Worm (Caenorhabditis elegans) whole organism, L4 larva: ENCODE results near the gene shn-1.

Experiments used
- D1046.2 ChIP-seq: fragments of 200-800 bp; sonication (Bioruptor generic); IDR thresholded peaks from 2 replicates; pipeline ENCODE4 v1.3.6; 2022; ENCODE audit warnings: missing genetic modification characterization, missing compliant biosample characterization
- F10B5.3 ChIP-seq: sonication (generic microtip); optimal IDR thresholded peaks from 2 replicates; lab custom pipeline; 2016; ENCODE audit warnings: mild to moderate bottlenecking, missing genetic modification characterization, missing compliant biosample characterization
- F44E2.7 ChIP-seq: fragments of 200-800 bp; sonication (Bioruptor generic); IDR thresholded peaks from 2 replicates; pipeline ENCODE4 v2.1.2; 2022; ENCODE audit warnings: missing genetic modification characterization, missing compliant biosample characterization
- F49E8.2 ChIP-seq: sonication (generic microtip); optimal IDR thresholded peaks from 2 replicates; lab custom pipeline; 2016; ENCODE audit warnings: missing compliant biosample characterization, mild to moderate bottlenecking, missing genetic modification characterization, borderline replicate concordance
- T20F7.1 ChIP-seq: fragments of 200-800 bp; sonication (Bioruptor generic); optimal IDR thresholded peaks from 2 replicates; lab custom pipeline; 2018; ENCODE audit warnings: mild to moderate bottlenecking, missing genetic modification characterization, missing compliant biosample characterization
- Y48G9A.11 ChIP-seq: fragments of 200-800 bp; sonication (Bioruptor generic); IDR thresholded peaks from 2 replicates; pipeline ENCODE4 v1.3.6; 2022; ENCODE audit warnings: missing genetic modification reagents, missing genetic modification characterization, missing compliant biosample characterization
- Y5F2A.4 ChIP-seq: fragments of 200-800 bp; sonication (Bioruptor generic); optimal IDR thresholded peaks from 2 replicates; lab custom pipeline; 2018; ENCODE audit warnings: mild to moderate bottlenecking, missing genetic modification characterization, missing compliant biosample characterization
- Y75B8A.6 ChIP-seq: fragments of 200-800 bp; sonication (Bioruptor generic); IDR thresholded peaks from 2 replicates; pipeline ENCODE4 v1.3.6; 2022; ENCODE audit warnings: missing genetic modification reagents, missing genetic modification characterization, missing compliant biosample characterization
- ZK546.5 ChIP-seq, 2 experiments: sonication (generic microtip); optimal IDR thresholded peaks; 2 replicates each; lab custom pipeline; 2017; ENCODE audit warnings: missing biosample characterization in 2 of 2, missing genetic modification characterization in 2 of 2
- aha-1 ChIP-seq: fragments of 150-350 bp; peaks from one replicate; lab custom pipeline; 2014; ENCODE audit warnings: missing biosample characterization, missing genetic modification characterization
- ceh-20 ChIP-seq: fragments of 200-800 bp; sonication (Bioruptor generic); IDR thresholded peaks from 2 replicates; pipeline ENCODE4 v1.3.6; 2022; ENCODE audit warnings: missing genetic modification reagents, missing genetic modification characterization, missing compliant biosample characterization
- ceh-28 ChIP-seq: fragments of 150-350 bp; optimal IDR thresholded peaks from 2 replicates; lab custom pipeline; 2014; ENCODE audit warnings: missing biosample characterization, missing genetic modification reagents, missing genetic modification characterization
- ceh-32 ChIP-seq: sonication (generic microtip); optimal IDR thresholded peaks from 2 replicates; lab custom pipeline; 2016; ENCODE audit warnings: mild to moderate bottlenecking, missing genetic modification characterization, missing compliant biosample characterization; ENCODE audit not compliant: poor library complexity
- ceh-44 ChIP-seq: fragments of 200-800 bp; sonication (Bioruptor generic); IDR thresholded peaks from 2 replicates; pipeline ENCODE4 v1.3.6; 2022; ENCODE audit warnings: missing genetic modification reagents, missing genetic modification characterization, missing compliant biosample characterization
- ces-1 ChIP-seq: fragments of 150-350 bp; sonication (generic microtip); optimal IDR thresholded peaks from 4 replicates; lab custom pipeline; 2014; ENCODE audit warnings: missing biosample characterization, missing genetic modification reagents, missing genetic modification characterization
- ctbp-1 ChIP-seq: fragments of 200-800 bp; sonication (Bioruptor generic); IDR thresholded peaks from 2 replicates; pipeline ENCODE4 v1.3.6; 2022; ENCODE audit warnings: missing genetic modification reagents, missing genetic modification characterization, missing compliant biosample characterization
- daf-12 ChIP-seq: fragments of 150-350 bp; optimal IDR thresholded peaks from 2 replicates; lab custom pipeline; 2014; ENCODE audit warnings: missing biosample characterization, missing genetic modification reagents, missing genetic modification characterization
- dmd-6 ChIP-seq: fragments of 200-800 bp; sonication (Bioruptor generic); IDR thresholded peaks from 2 replicates; pipeline ENCODE4 v1.3.6; 2022; ENCODE audit warnings: missing genetic modification reagents, missing genetic modification characterization, missing compliant biosample characterization
- dmd-8 ChIP-seq: fragments of 200-800 bp; sonication (Bioruptor generic); IDR thresholded peaks from 2 replicates; pipeline ENCODE4 v1.3.6; 2022; ENCODE audit warnings: missing genetic modification characterization, missing compliant biosample characterization
- dmd-9 ChIP-seq: fragments of 200-800 bp; sonication (Bioruptor generic); IDR thresholded peaks from 2 replicates; pipeline ENCODE4 v1.3.6; 2022; ENCODE audit warnings: missing genetic modification reagents, missing genetic modification characterization, missing compliant biosample characterization
- dpl-1 ChIP-seq: fragments of 150-350 bp; optimal IDR thresholded peaks from 2 replicates; lab custom pipeline; 2014; ENCODE audit warnings: missing biosample characterization, missing genetic modification reagents, missing genetic modification characterization
- fkh-10 ChIP-seq: fragments of 150-350 bp; optimal IDR thresholded peaks from 2 replicates; lab custom pipeline; 2014; ENCODE audit warnings: missing biosample characterization, missing genetic modification reagents, missing genetic modification characterization
- gei-8 ChIP-seq: fragments of 200-800 bp; sonication (Bioruptor generic); optimal IDR thresholded peaks from 2 replicates; lab custom pipeline; 2018; ENCODE audit warnings: mild to moderate bottlenecking, missing genetic modification characterization, missing compliant biosample characterization
- hif-1 ChIP-seq, 2 experiments: sonication (generic microtip); optimal IDR thresholded peaks; 2 replicates each; lab custom pipeline; 2016 to 2017; ENCODE audit warnings: missing compliant biosample characterization in 2 of 2, missing genetic modification characterization in 2 of 2, missing genetic modification reagents in 2 of 2, missing genotype in 2 of 2, mild to moderate bottlenecking in 1 of 2
- hlh-30 ChIP-seq: sonication (generic microtip); optimal IDR thresholded peaks from 2 replicates; lab custom pipeline; 2017; ENCODE audit warnings: antibody characterized with exemption, mild to moderate bottlenecking, missing genetic modification characterization, missing compliant biosample characterization; ENCODE audit not compliant: insufficient read depth
- hmg-1.1 ChIP-seq: fragments of 200-800 bp; sonication (Bioruptor generic); IDR thresholded peaks from 2 replicates; pipeline ENCODE4 v1.3.6; 2022; ENCODE audit warnings: missing genetic modification reagents, missing genetic modification characterization, missing compliant biosample characterization
- jun-1 ChIP-seq: fragments of 150-350 bp; optimal IDR thresholded peaks from 2 replicates; lab custom pipeline; 2014; ENCODE audit warnings: missing biosample characterization, missing genetic modification reagents, missing genetic modification characterization
- lin-1 ChIP-seq: fragments of 200-800 bp; sonication (Bioruptor generic); IDR thresholded peaks from 2 replicates; pipeline ENCODE4 v1.3.6; 2022; ENCODE audit warnings: missing genetic modification reagents, missing genetic modification characterization, missing compliant biosample characterization
- lin-39 ChIP-seq: fragments of 150-350 bp; optimal IDR thresholded peaks from 2 replicates; lab custom pipeline; 2014; ENCODE audit warnings: missing biosample characterization, missing genetic modification reagents, missing genetic modification characterization
- lir-3 ChIP-seq: sonication (generic microtip); optimal IDR thresholded peaks from 2 replicates; lab custom pipeline; 2016; ENCODE audit warnings: mild to moderate bottlenecking, missing genetic modification characterization, missing compliant biosample characterization
- madf-9 ChIP-seq: fragments of 200-800 bp; sonication (Bioruptor generic); conservative IDR thresholded peaks from 2 replicates; pipeline ENCODE4 v1.3.6; 2022; ENCODE audit warnings: missing genetic modification reagents, missing genetic modification characterization, missing compliant biosample characterization
- mep-1 ChIP-seq: fragments of 150-350 bp; sonication (generic microtip); optimal IDR thresholded peaks from 3 replicates; lab custom pipeline; 2014; ENCODE audit warnings: missing biosample characterization, missing genetic modification characterization
- mes-2 ChIP-seq: sonication (generic microtip); optimal IDR thresholded peaks from 2 replicates; lab custom pipeline; 2016; ENCODE audit warnings: missing genotype, mild to moderate bottlenecking, missing genetic modification characterization, missing compliant biosample characterization; ENCODE audit not compliant: poor library complexity, severe bottlenecking
- mxl-2 ChIP-seq: fragments of 200-800 bp; sonication (Bioruptor generic); conservative IDR thresholded peaks from 2 replicates; pipeline ENCODE4 v1.3.6; 2022; ENCODE audit warnings: missing genetic modification reagents, missing genetic modification characterization, missing compliant biosample characterization
- mxl-3 ChIP-seq: fragments of 200-800 bp; sonication (Bioruptor generic); optimal IDR thresholded peaks from 2 replicates; lab custom pipeline; 2018; ENCODE audit warnings: mild to moderate bottlenecking, missing genetic modification characterization, missing compliant biosample characterization
- nhr-10 ChIP-seq: fragments of 150-350 bp; optimal IDR thresholded peaks from 2 replicates; lab custom pipeline; 2014; ENCODE audit warnings: missing biosample characterization, missing genetic modification characterization
- nhr-25 ChIP-seq: sonication (generic microtip); optimal IDR thresholded peaks from 2 replicates; lab custom pipeline; 2017; ENCODE audit warnings: missing genetic modification characterization, mild to moderate bottlenecking, missing compliant biosample characterization, antibody characterized with exemption, moderate library complexity, borderline replicate concordance; ENCODE audit not compliant: insufficient read depth
- nhr-28 ChIP-seq: fragments of 150-350 bp; optimal IDR thresholded peaks from 2 replicates; lab custom pipeline; 2014; ENCODE audit warnings: missing biosample characterization, missing genetic modification characterization
- nhr-48 ChIP-seq: sonication (generic microtip); optimal IDR thresholded peaks from 2 replicates; lab custom pipeline; 2016; ENCODE audit warnings: mild to moderate bottlenecking, missing genetic modification characterization, missing compliant biosample characterization
- nhr-6 ChIP-seq: fragments of 150-350 bp; optimal IDR thresholded peaks from 2 replicates; lab custom pipeline; 2014; ENCODE audit warnings: missing biosample characterization, missing genetic modification characterization
- pha-4 ChIP-seq, 2 experiments: fragments of 150-350 bp in 1 of 2; fragments of 200-800 bp in 1 of 2; sonication (Bioruptor generic) in 1 of 2; IDR thresholded peaks in 1 of 2; optimal IDR thresholded peaks in 1 of 2; 2 replicates each; pipeline versions ENCODE4 v1.3.6 to Lab custom; 2014 to 2022; ENCODE audit warnings: missing genetic modification characterization in 2 of 2, missing genetic modification reagents in 2 of 2, missing biosample characterization in 1 of 2, missing compliant biosample characterization in 1 of 2
- pqm-1 ChIP-seq: sonication (generic microtip); optimal IDR thresholded peaks from 2 replicates; lab custom pipeline; 2017; ENCODE audit warnings: missing biosample characterization, missing genetic modification characterization
- saeg-2 ChIP-seq: fragments of 200-800 bp; sonication (Bioruptor generic); IDR thresholded peaks from 2 replicates; pipeline ENCODE4 v1.3.6; 2022; ENCODE audit warnings: missing genetic modification reagents, missing genetic modification characterization, missing compliant biosample characterization
- set-16 ChIP-seq: fragments of 200-800 bp; sonication (Bioruptor generic); IDR thresholded peaks from 2 replicates; pipeline ENCODE4 v1.3.6; 2022; ENCODE audit warnings: missing genetic modification reagents, missing genetic modification characterization, missing compliant biosample characterization
- spr-1 ChIP-seq: sonication (generic microtip); optimal IDR thresholded peaks from 2 replicates; lab custom pipeline; 2016; ENCODE audit warnings: mild to moderate bottlenecking, missing genetic modification characterization, missing compliant biosample characterization
- spr-3 ChIP-seq: fragments of 200-800 bp; sonication (Bioruptor generic); optimal IDR thresholded peaks from 2 replicates; lab custom pipeline; 2018; ENCODE audit warnings: mild to moderate bottlenecking, missing genetic modification characterization, missing compliant biosample characterization
- zfp-3 ChIP-seq: fragments of 200-800 bp; sonication (Bioruptor generic); conservative IDR thresholded peaks from 2 replicates; pipeline ENCODE4 v1.3.6; 2022; ENCODE audit warnings: missing genetic modification reagents, missing genetic modification characterization, missing compliant biosample characterization
- zip-11 ChIP-seq: fragments of 200-800 bp; sonication (Bioruptor generic); IDR thresholded peaks from 2 replicates; pipeline ENCODE4 v1.3.6; 2022; ENCODE audit warnings: missing genetic modification characterization, missing compliant biosample characterization
- zip-2 ChIP-seq: fragments of 150-350 bp; optimal IDR thresholded peaks from 2 replicates; lab custom pipeline; 2014; ENCODE audit warnings: missing biosample characterization, missing genetic modification characterization
- ztf-11 ChIP-seq: fragments of 150-350 bp; optimal IDR thresholded peaks from 2 replicates; lab custom pipeline; 2014; ENCODE audit warnings: missing biosample characterization, missing genetic modification characterization

The shn-1 gene

DNA sequence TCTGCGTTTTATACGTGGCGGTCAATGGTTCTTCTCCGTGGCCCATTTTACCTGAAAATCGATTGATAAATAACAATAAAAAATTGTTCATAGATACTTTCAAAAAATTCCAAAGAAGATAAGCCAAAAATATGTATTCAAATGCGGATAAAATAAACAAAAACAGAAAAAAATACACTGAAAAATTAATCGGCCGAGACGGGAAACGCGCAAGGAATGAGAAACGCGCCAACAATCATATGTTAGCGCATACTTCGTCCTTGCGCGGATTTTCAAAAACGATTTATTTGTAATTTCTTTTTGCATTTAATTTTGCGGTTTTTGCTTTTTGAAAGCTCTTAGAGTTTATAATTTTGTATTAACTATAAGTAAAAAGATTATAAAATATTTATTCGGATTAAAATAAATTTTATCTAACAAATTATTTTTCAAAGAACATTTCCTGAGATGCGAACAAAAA is 45.2 kb downstream of the shn-1 start, which contains the start of gene nduf-11 (continued):
- TF ChIP-seq hlh-30 (tag; lab: Kevin White, UChicago) (peak; percentile 85), D1046.2 (no peak), T20F7.1 (GFP tag; lab: Kevin White, UChicago) (no peak), zip-11 (GFP tag; lab: Robert Waterston, UW) (no peak), jun-1 (tag; lab: Kevin White, UChicago) (no peak), hmg-1.1 (GFP tag; lab: Robert Waterston, UW) (peak; percentile 61), nhr-10 (tag; lab: Kevin White, UChicago) (no peak), nhr-28 (tag; lab: Kevin White, UChicago) (peak; percentile 51), gei-8 (GFP tag; lab: Kevin White, UChicago) (no peak), F10B5.3 (tag; lab: Kevin White, UChicago) (peak; percentile 49), mes-2 (tag; lab: Kevin White, UChicago) (peak; percentile 86), Y5F2A.4 (GFP tag; lab: Kevin White, UChicago) (no peak), mxl-2 (GFP tag; lab: Robert Waterston, UW) (no peak), zfp-3 (GFP tag; lab: Robert Waterston, UW) (peak; percentile 58; the same call in 1 of the 2 replicates), Y48G9A.11 (no peak), pha-4 (GFP tag; IDR thresholded peaks at IDR 0.05; lab: Robert Waterston, UW) (peak; percentile 77; the same call in 1 of the 2 replicates), pha-4 (tag; optimal IDR thresholded peaks at IDR 0.05; lab: Kevin White, UChicago) (peak; percentile 64), spr-1 (peak; percentile 56), ceh-44 (GFP tag; lab: Robert Waterston, UW) (no peak), pqm-1 (tag; lab: Kevin White, UChicago) (no peak), F49E8.2 (tag; lab: Kevin White, UChicago) (peak; percentile 41), nhr-6 (tag; lab: Kevin White, UChicago) (peak; percentile 75), saeg-2 (no peak), nhr-25 (tag; lab: Kevin White, UChicago) (no peak), lin-1 (GFP tag; lab: Robert Waterston, UW) (no peak), fkh-10 (GFP tag; lab: Kevin White, UChicago) (peak; percentile 29), lin-39 (tag; lab: Kevin White, UChicago) (no peak), dmd-8 (GFP tag; lab: Robert Waterston, UW) (no peak), ceh-32 (tag; lab: Kevin White, UChicago) (no peak), mep-1 (tag; lab: Kevin White, UChicago) (peak; percentile 89), F44E2.7 (GFP tag; lab: Robert Waterston, UW) (no peak), aha-1 (tag; lab: Kevin White, UChicago) (peak; percentile 96), spr-3 (GFP tag; lab: Kevin White, UChicago) (peak; percentile 27), ctbp-1 (GFP tag; lab: Robert Waterston, UW) (peak; percentile 62; the same call in 1 of the 2 replicates), dmd-6 (peak; percentile 63), hif-1 (tag; optimal IDR thresholded peaks at IDR 0.05; lab: Kevin White, UChicago) (peak in 1 of 2 experiments; percentile 42), Y75B8A.6 (no peak), nhr-48 (tag; lab: Kevin White, UChicago) (peak; percentile 51), zip-2 (tag; lab: Kevin White, UChicago) (peak; percentile 47), set-16 (GFP tag; lab: Robert Waterston, UW) (no peak), ztf-11 (tag; lab: Kevin White, UChicago) (no peak), lir-3 (tag; lab: Kevin White, UChicago) (no peak), dmd-9 (GFP tag; lab: Robert Waterston, UW) (no peak), ZK546.5 (tag; optimal IDR thresholded peaks at IDR 0.05; lab: Kevin White, UChicago) (no peak), ceh-20 (GFP tag; lab: Robert Waterston, UW) (peak; percentile 72), daf-12 (no peak), madf-9 (GFP tag; lab: Robert Waterston, UW) (no peak), ces-1 (no peak), mxl-3 (GFP tag; lab: Kevin White, UChicago) (no peak), dpl-1 (peak; percentile 97), ceh-28 (tag; lab: Kevin White, UChicago) (no peak)
